Worm (Caenorhabditis elegans): Measurements from ENCODE around the gene T11G6.3.

DNA sequence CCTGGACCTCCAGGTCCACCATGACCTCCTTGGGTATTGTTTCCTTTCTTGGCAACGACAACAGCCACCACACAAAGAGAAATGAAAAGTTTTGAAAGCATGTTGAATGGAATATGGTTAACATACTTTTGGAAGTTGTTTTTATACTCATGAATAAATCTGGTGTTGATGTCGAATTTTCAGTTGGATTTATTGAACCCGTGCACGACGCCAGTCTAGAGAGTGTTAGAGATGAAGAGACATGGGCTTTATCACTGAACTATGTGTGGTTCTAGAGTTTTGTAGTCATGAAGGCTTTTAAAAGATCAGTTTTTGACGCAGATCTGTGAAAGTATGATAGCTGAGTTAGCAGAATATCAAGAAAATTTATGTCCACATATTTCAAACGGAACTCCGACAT, 39.2 kb upstream of the T11G6.3 start, which contains the start of gene srlf-14:
- TF ChIP-seq hlh-30 (tag; optimal IDR thresholded peaks at IDR 0.05; ENCODE audit: insufficient read depth) (no peak), sox-2 (GFP tag; IDR thresholded peaks at IDR 0.05) (no peak), fkh-6 (tag; optimal IDR thresholded peaks at IDR 0.05) (no peak), eyg-1 (tag; optimal IDR thresholded peaks at IDR 0.05) (no peak), unc-3 (GFP tag; conservative IDR thresholded peaks at IDR 0.05) (no peak), unc-3 (tag; optimal IDR thresholded peaks at IDR 0.05) (no peak), ceh-31 (tag; optimal IDR thresholded peaks at IDR 0.05) (no peak), npax-4 (tag; optimal IDR thresholded peaks at IDR 0.05) (no peak), pqm-1 (tag; optimal IDR thresholded peaks at IDR 0.05) (no peak), elt-2 (tag; optimal IDR thresholded peaks at IDR 0.05) (no peak), nfya-1 (tag; optimal IDR thresholded peaks at IDR 0.05) (no peak), K09A11.1 (tag; optimal IDR thresholded peaks at IDR 0.05; ENCODE audit: insufficient read depth) (no peak)

Measured in whole organism, late embryonic.